Fruit fly (Drosophila melanogaster) whole organism, wandering third instar larva: ENCODE data around the gene CG16749.

ENCODE experiments used
- Abd-B ChIP-seq: fragments of >200 bp; optimal IDR thresholded peaks from 2 replicates; lab custom pipeline; 2017; ENCODE audit warnings: missing biosample characterization, missing genetic modification characterization
- OdsH ChIP-seq: fragments of 200-800 bp; sonication (Bioruptor generic); optimal IDR thresholded peaks from 2 replicates; lab custom pipeline; 2016; ENCODE audit warnings: missing biosample characterization, mild to moderate bottlenecking, missing genetic modification characterization
- Rel ChIP-seq, 2 experiments: fragments of 200-800 bp; sonication (Bioruptor generic) in 1 of 2; optimal IDR thresholded peaks; 2 replicates in 1 of 2; 3 replicates in 1 of 2; lab custom pipeline; 2016 to 2019; ENCODE audit warnings: mild to moderate bottlenecking in 2 of 2, missing biosample characterization in 2 of 2, missing genetic modification characterization in 2 of 2, moderate library complexity in 1 of 2
- brk ChIP-seq: fragments of 200-800 bp; sonication (Bioruptor generic); optimal IDR thresholded peaks from 2 replicates; lab custom pipeline; 2016; ENCODE audit warnings: missing biosample characterization, mild to moderate bottlenecking, missing genetic modification characterization
- fru ChIP-seq: fragments of 200-800 bp; sonication (Bioruptor generic); optimal IDR thresholded peaks from 3 replicates; lab custom pipeline; 2016; ENCODE audit warnings: missing biosample characterization, mild to moderate bottlenecking, missing genetic modification characterization
- h ChIP-seq: fragments of 200-800 bp; sonication (Bioruptor generic); optimal IDR thresholded peaks from 3 replicates; lab custom pipeline; 2016; ENCODE audit warnings: missing biosample characterization, mild to moderate bottlenecking, missing genetic modification characterization
- jim ChIP-seq: fragments of 175-275, 200-325 bp; sonication (Bioruptor generic); optimal IDR thresholded peaks from 2 replicates; lab custom pipeline; 2016; ENCODE audit warnings: missing biosample characterization, mild to moderate bottlenecking, missing genetic modification characterization
- woc ChIP-seq: sonication (Bioruptor generic); optimal IDR thresholded peaks from 2 replicates; lab custom pipeline; 2016; ENCODE audit warnings: missing biosample characterization, mild to moderate bottlenecking, missing genetic modification characterization

dm6 chr3R:9347702-9348378 lies 16.2 kb upstream of the CG16749 start:
- TF ChIP-seq woc (GFP tag; lab: Kevin White, UChicago) (peak; percentile 74), h (peak; percentile 84), Rel (GFP tag; optimal IDR thresholded peaks at IDR 0.05; lab: Kevin White, UChicago) (no peak), Rel (tag; optimal IDR thresholded peaks at IDR 0.05; lab: Kevin White, UChicago) (no peak), OdsH (peak; percentile 79), fru (peak; percentile 81), jim (GFP tag; lab: Kevin White, UChicago) (no peak), Abd-B (GFP tag; lab: Kevin White, UChicago) (no peak), brk (peak; percentile 57)
